Worm (Caenorhabditis elegans): Measurements from ENCODE around the gene Y41E3.18.

Gene Y41E3.18

ce11 chrIV:15108475-15108874, 42.9 kb upstream of the Y41E3.18 start, which contains the start of gene M199.2 (continued):
- TF ChIP-seq snpc-4 (GFP tag; optimal IDR thresholded peaks at IDR 0.05), result no peak
- no peak for TF ChIP-seq snpc-4 (tag; optimal IDR thresholded peaks at IDR 0.05)
- no peak for TF ChIP-seq him-1 (tag; optimal IDR thresholded peaks at IDR 0.05)
- no peak for TF ChIP-seq dpff-1 (tag; optimal IDR thresholded peaks at IDR 0.05)

- TF ChIP-seq hmg-1.2 (GFP tag; IDR thresholded peaks at IDR 0.05), result peak; percentile 90
- peak; percentile 80 for TF ChIP-seq attf-6 (GFP tag; IDR thresholded peaks at IDR 0.05)
- TF ChIP-seq bed-1 (GFP tag; IDR thresholded peaks at IDR 0.05), result no peak
- TF ChIP-seq dox-1 (GFP tag; IDR thresholded peaks at IDR 0.05), result no peak
- no peak for TF ChIP-seq atf-7 (tag; optimal IDR thresholded peaks at IDR 0.05)
- TF ChIP-seq snpc-4 (GFP tag; optimal IDR thresholded peaks at IDR 0.05), result peak; percentile 17
- TF ChIP-seq snpc-4 (tag; optimal IDR thresholded peaks at IDR 0.05), result peak in 3 of 4 experiments; percentile 46 to 87 (median 66)
- TF ChIP-seq bed-2 (GFP tag; IDR thresholded peaks at IDR 0.05), result no peak
- peak; percentile 21 for TF ChIP-seq tbp1 (GFP tag; optimal IDR thresholded peaks at IDR 0.05)
- TF ChIP-seq T26A5.8 (tag; optimal IDR thresholded peaks at IDR 0.05), result no peak
- no peak for TF ChIP-seq ztf-28 (GFP tag; IDR thresholded peaks at IDR 0.05)
These were observed 41.7 kb upstream of the Y41E3.18 start for ce11 chrIV:15107218-15107617.

ce11 chrIV:15103224-15103679, 37.7 kb upstream of the Y41E3.18 start, which contains the start of gene srt-44:
Gene srt-44, plus strand, starts transcription at chrIV:15103629.
- no peak for TF ChIP-seq snpc-4 (GFP tag; optimal IDR thresholded peaks at IDR 0.05)
- TF ChIP-seq snpc-4 (tag; optimal IDR thresholded peaks at IDR 0.05), result peak in 1 of 4 experiments; percentile 50
- TF ChIP-seq bed-2 (GFP tag; IDR thresholded peaks at IDR 0.05), result no peak

- TF ChIP-seq hlh-26 (GFP tag; conservative IDR thresholded peaks at IDR 0.05) (no peak), nfya-2 (GFP tag; IDR thresholded peaks at IDR 0.05) (no peak), snpc-4 (GFP tag; optimal IDR thresholded peaks at IDR 0.05) (no peak), snpc-4 (tag; optimal IDR thresholded peaks at IDR 0.05) (no peak), lag-1 (GFP tag; IDR thresholded peaks at IDR 0.05) (no peak), hlh-12 (tag; optimal IDR thresholded peaks at IDR 0.05) (no peak), aptf-3 (GFP tag; IDR thresholded peaks at IDR 0.05) (no peak), tlf-1 (GFP tag; optimal IDR thresholded peaks at IDR 0.05) (no peak), ekl-4 (GFP tag; IDR thresholded peaks at IDR 0.05) (no peak), sea-2 (GFP tag; IDR thresholded peaks at IDR 0.05) (no peak), snpc-1.3 (tag; optimal IDR thresholded peaks at IDR 0.05; ENCODE audit: insufficient read depth) (no peak), mes-4 (tag; optimal IDR thresholded peaks at IDR 0.05) (no peak), nfya-1 (tag; optimal IDR thresholded peaks at IDR 0.05; ENCODE audit: borderline replicate concordance, insufficient read depth) (no peak), cebp-2 (GFP tag; IDR thresholded peaks at IDR 0.05) (no peak), lin-35 (GFP tag; optimal IDR thresholded peaks at IDR 0.05) (no peak), ztf-25 (GFP tag; IDR thresholded peaks at IDR 0.05) (no peak), madf-6 (GFP tag; IDR thresholded peaks at IDR 0.05) (no peak), C06A6.2 (GFP tag; conservative IDR thresholded peaks at IDR 0.05) (no peak), F10E7.11 (tag; optimal IDR thresholded peaks at IDR 0.05) (no peak), cebp-1 (GFP tag; IDR thresholded peaks at IDR 0.05) (no peak), cebp-1 (tag; optimal IDR thresholded peaks at IDR 0.05) (no peak), xnd-1 (tag; optimal IDR thresholded peaks at IDR 0.05) (no peak)
These were observed 32.7 kb upstream of the Y41E3.18 start, which contains the start of gene srt-49 for ce11 chrIV:15098294-15098693. Gene srt-49, minus strand, starts transcription at chrIV:15098394.

- TF ChIP-seq gei-17 (GFP tag; optimal IDR thresholded peaks at IDR 0.05), result no peak
- TF ChIP-seq lsl-1 (GFP tag; optimal IDR thresholded peaks at IDR 0.05), result no peak
- TF ChIP-seq hlh-26 (GFP tag; conservative IDR thresholded peaks at IDR 0.05), result no peak
- no peak for TF ChIP-seq lir-1 (GFP tag; conservative IDR thresholded peaks at IDR 0.05)
- no peak for TF ChIP-seq attf-5 (GFP tag; optimal IDR thresholded peaks at IDR 0.05)
- TF ChIP-seq aptf-3 (GFP tag; IDR thresholded peaks at IDR 0.05), result no peak
- no peak for TF ChIP-seq aptf-2 (GFP tag; conservative IDR thresholded peaks at IDR 0.05)
- TF ChIP-seq snpc-1.3 (tag; optimal IDR thresholded peaks at IDR 0.05; ENCODE audit: insufficient read depth), result no peak
- no peak for TF ChIP-seq snpc-4 (GFP tag; optimal IDR thresholded peaks at IDR 0.05)
- no peak for TF ChIP-seq snpc-4 (tag; optimal IDR thresholded peaks at IDR 0.05)
- no peak for TF ChIP-seq dpl-1 (GFP tag; optimal IDR thresholded peaks at IDR 0.05)
- TF ChIP-seq K11D2.4 (GFP tag; IDR thresholded peaks at IDR 0.05), result no peak
- TF ChIP-seq pbrm-1 (GFP tag; IDR thresholded peaks at IDR 0.05), result no peak
- no peak for TF ChIP-seq Y53F4B.3 (GFP tag; IDR thresholded peaks at IDR 0.05)
- TF ChIP-seq ZK185.1 (tag; optimal IDR thresholded peaks at IDR 0.05; ENCODE audit: poor library complexity, severe bottlenecking), result no peak
These were observed 8.8 kb upstream of the Y41E3.18 start, which contains the start of gene srt-50 for ce11 chrIV:15074392-15074791. Gene srt-50, plus strand, starts transcription at chrIV:15074692.

Data from whole organism, young adult.